Worm (Caenorhabditis elegans) whole organism, L1 larva: ENCODE measurements around the gene slcf-1.

Experiments
- dpl-1 ChIP-seq, 3 experiments: fragments of 150-350 bp in 2 of 3; sonication (generic microtip) in 1 of 3; optimal IDR thresholded peaks; 2 replicates each; lab custom pipeline; 2014 to 2017; ENCODE audit warnings: missing biosample characterization in 3 of 3, missing genetic modification characterization in 3 of 3, missing genetic modification reagents in 3 of 3
- elt-3 ChIP-seq, 6 experiments: fragments of 150-350 bp in 1 of 6; sonication (generic microtip); optimal IDR thresholded peaks; 2 replicates each; lab custom pipeline; 2017 to 2018; ENCODE audit warnings: missing biosample characterization in 6 of 6, missing genetic modification characterization in 6 of 6, inconsistent platforms in 1 of 6
- lin-13 ChIP-seq: fragments of 150-350 bp; optimal IDR thresholded peaks from 2 replicates; lab custom pipeline; 2014; ENCODE audit warnings: missing biosample characterization, missing genetic modification reagents, missing genetic modification characterization
- lin-39 ChIP-seq: fragments of 150-350 bp; optimal IDR thresholded peaks from 2 replicates; lab custom pipeline; 2014; ENCODE audit warnings: missing biosample characterization, missing genetic modification reagents, missing genetic modification characterization
- lsy-2 ChIP-seq, 2 experiments: fragments of 150-350 bp; optimal IDR thresholded peaks; 2 replicates each; lab custom pipeline; 2014; ENCODE audit warnings: missing biosample characterization in 2 of 2, missing genetic modification characterization in 2 of 2
- mef-2 ChIP-seq: fragments of 150-350 bp; optimal IDR thresholded peaks from 2 replicates; lab custom pipeline; 2014; ENCODE audit warnings: missing biosample characterization, missing genetic modification characterization
- nhr-12 ChIP-seq: sonication (generic microtip); optimal IDR thresholded peaks from 2 replicates; lab custom pipeline; 2017; ENCODE audit warnings: missing biosample characterization, missing genetic modification characterization
- nhr-28 ChIP-seq: fragments of 150-350 bp; optimal IDR thresholded peaks from 2 replicates; lab custom pipeline; 2014; ENCODE audit warnings: missing biosample characterization, missing genetic modification characterization
- nhr-77 ChIP-seq: fragments of 150-350 bp; optimal IDR thresholded peaks from 2 replicates; lab custom pipeline; 2014; ENCODE audit warnings: missing biosample characterization, missing genetic modification characterization
- skn-1 ChIP-seq: fragments of 150-350 bp; optimal IDR thresholded peaks from 2 replicates; lab custom pipeline; 2014; ENCODE audit warnings: missing biosample characterization, missing genetic modification characterization
- tbx-2 ChIP-seq: sonication (generic microtip); optimal IDR thresholded peaks from 2 replicates; lab custom pipeline; 2016; ENCODE audit warnings: missing genetic modification characterization, missing compliant biosample characterization
- ztf-11 ChIP-seq, 2 experiments: sonication (generic microtip); optimal IDR thresholded peaks; 2 replicates each; lab custom pipeline; 2016 to 2017; ENCODE audit warnings: missing genetic modification characterization in 2 of 2, missing biosample characterization in 1 of 2, missing compliant biosample characterization in 1 of 2

DNA sequence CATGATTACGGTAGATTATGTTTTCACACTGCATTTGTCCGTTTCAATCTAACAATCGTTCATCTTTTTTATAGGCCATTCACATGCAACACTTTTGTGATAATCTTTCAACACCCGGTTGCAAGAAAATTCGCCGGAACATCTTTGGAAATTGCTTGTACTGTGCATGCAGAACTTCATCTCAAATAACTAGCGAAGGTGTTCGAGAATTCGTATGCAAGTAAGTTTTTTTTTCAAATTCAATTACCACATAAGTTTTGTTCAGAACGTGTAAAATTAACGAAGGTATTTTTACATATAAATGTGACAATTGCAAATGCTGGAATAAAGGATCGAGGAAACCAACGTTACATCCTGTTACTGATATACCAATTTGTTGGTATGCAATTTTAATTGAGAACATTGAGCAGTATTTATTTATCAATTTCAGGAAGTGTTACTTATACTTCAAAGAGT lies 43.8 kb upstream of the slcf-1 start, which contains the start of gene C33D3.3:
- no peak for TF ChIP-seq skn-1 (tag; lab: Kevin White, UChicago)
- TF ChIP-seq tbx-2 = no peak
- TF ChIP-seq lsy-2 (tag; optimal IDR thresholded peaks at IDR 0.05; lab: Kevin White, UChicago) = no peak
- TF ChIP-seq nhr-77 = no peak
- no peak for TF ChIP-seq elt-3 (tag; optimal IDR thresholded peaks at IDR 0.05; lab: Kevin White, UChicago)
- no peak for TF ChIP-seq dpl-1 (GFP tag; optimal IDR thresholded peaks at IDR 0.05; lab: Kevin White, UChicago)
- TF ChIP-seq lin-39 (tag; lab: Kevin White, UChicago) = no peak
- no peak for TF ChIP-seq nhr-28 (tag; lab: Kevin White, UChicago)
- TF ChIP-seq ztf-11 (tag; optimal IDR thresholded peaks at IDR 0.05; lab: Kevin White, UChicago) = no peak
- no peak for TF ChIP-seq nhr-12 (tag; lab: Kevin White, UChicago)
- TF ChIP-seq mef-2 (tag; lab: Kevin White, UChicago) = no peak
- TF ChIP-seq lin-13 (GFP tag; lab: Kevin White, UChicago) = no peak
